Fruit fly (Drosophila melanogaster): ENCODE measurements around the gene CG10479.

The CG10479 gene

dm6 chr3L:5932363-5932914, 43.4 kb downstream of the CG10479 start, which contains the start of gene Rcc1 (continued):
- TF ChIP-seq Gug (GFP tag; IDR thresholded peaks at IDR 0.05), result no peak
- peak; percentile 27; the same call in 1 of the 2 replicates for TF ChIP-seq CG3847 (GFP tag; IDR thresholded peaks at IDR 0.05)
- TF ChIP-seq CG12744 (GFP tag; optimal IDR thresholded peaks at IDR 0.05), result no peak
- no peak for TF ChIP-seq CG6765 (GFP tag; optimal IDR thresholded peaks at IDR 0.05)
- peak; percentile 52; the same call in 1 of the 3 replicates for TF ChIP-seq CG34224 (GFP tag; IDR thresholded peaks at IDR 0.05; ENCODE audit: partially characterized antibody)
- peak; percentile 97 for TF ChIP-seq Dp (GFP tag; optimal IDR thresholded peaks at IDR 0.05)
- TF ChIP-seq CG11093 (GFP tag; IDR thresholded peaks at IDR 0.05), result no peak
- no peak for TF ChIP-seq CG8290 (GFP tag; optimal IDR thresholded peaks at IDR 0.05)
- TF ChIP-seq CG8290 (tag; optimal IDR thresholded peaks at IDR 0.05), result no peak
- no peak for TF ChIP-seq wor (GFP tag; IDR thresholded peaks at IDR 0.05)
- TF ChIP-seq CG32532 (GFP tag; IDR thresholded peaks at IDR 0.05), result no peak
- TF ChIP-seq CG4854 (GFP tag; optimal IDR thresholded peaks at IDR 0.05), result no peak
- TF ChIP-seq abd-A (tag; optimal IDR thresholded peaks at IDR 0.05), result no peak
- TF ChIP-seq Six4 (GFP tag; optimal IDR thresholded peaks at IDR 0.05), result no peak
- TF ChIP-seq HHEX (GFP tag; optimal IDR thresholded peaks at IDR 0.05), result no peak
- TF ChIP-seq yki (optimal IDR thresholded peaks at IDR 0.05), result no peak
- TF ChIP-seq crp (GFP tag; optimal IDR thresholded peaks at IDR 0.05), result peak in 1 of 2 experiments; percentile 79
- no peak for TF ChIP-seq CG10431 (GFP tag; optimal IDR thresholded peaks at IDR 0.05)
- no peak for TF ChIP-seq mld (GFP tag; IDR thresholded peaks at IDR 0.05; ENCODE audit: partially characterized antibody)
- TF ChIP-seq fru (optimal IDR thresholded peaks at IDR 0.05), result no peak
- TF ChIP-seq Mes4 (GFP tag; optimal IDR thresholded peaks at IDR 0.05), result no peak
- peak; percentile 37 for TF ChIP-seq CG17829 (tag; optimal IDR thresholded peaks at IDR 0.05)
- no peak for TF ChIP-seq gsb (GFP tag; IDR thresholded peaks at IDR 0.05)
- TF ChIP-seq CG31365 (tag; optimal IDR thresholded peaks at IDR 0.05), result no peak
- TF ChIP-seq lov (optimal IDR thresholded peaks at IDR 0.05), result no peak
- no peak for TF ChIP-seq lov (GFP tag; IDR thresholded peaks at IDR 0.05)
- peak; percentile 70 for TF ChIP-seq gfzf (GFP tag; optimal IDR thresholded peaks at IDR 0.05)
- TF ChIP-seq CG14710 (tag; optimal IDR thresholded peaks at IDR 0.05), result peak; percentile 86
- no peak for TF ChIP-seq Hey (tag; optimal IDR thresholded peaks at IDR 0.05)
- TF ChIP-seq CG1792 (GFP tag; optimal IDR thresholded peaks at IDR 0.05), result no peak
- TF ChIP-seq CG11696 (GFP tag; IDR thresholded peaks at IDR 0.05), result no peak
- TF ChIP-seq ranshi (GFP tag; IDR thresholded peaks at IDR 0.05), result no peak
- peak; percentile 75 for TF ChIP-seq HmgD (GFP tag; optimal IDR thresholded peaks at IDR 0.05)
- TF ChIP-seq CG12391 (tag; optimal IDR thresholded peaks at IDR 0.05), result no peak
- peak; percentile 69 for TF ChIP-seq CG10267 (tag; optimal IDR thresholded peaks at IDR 0.05)
- TF ChIP-seq Asciz (GFP tag; optimal IDR thresholded peaks at IDR 0.05), result no peak
- no peak for TF ChIP-seq Kr (GFP tag; optimal IDR thresholded peaks at IDR 0.05)
- TF ChIP-seq CG7786 (GFP tag; optimal IDR thresholded peaks at IDR 0.05), result no peak
- no peak for TF ChIP-seq Fer1 (GFP tag; optimal IDR thresholded peaks at IDR 0.05)
- peak; percentile 27 for TF ChIP-seq CG3995 (GFP tag; optimal IDR thresholded peaks at IDR 0.05)
- TF ChIP-seq bab2 (GFP tag; optimal IDR thresholded peaks at IDR 0.05), result no peak
- TF ChIP-seq NfI (GFP tag; optimal IDR thresholded peaks at IDR 0.05), result peak; percentile 17
- peak; percentile 12 for TF ChIP-seq CG9727 (GFP tag; optimal IDR thresholded peaks at IDR 0.05)
- no peak for TF ChIP-seq ems (GFP tag; optimal IDR thresholded peaks at IDR 0.05)
- no peak for TF ChIP-seq ttk (GFP tag; IDR thresholded peaks at IDR 0.05)
- TF ChIP-seq bsh (GFP tag; optimal IDR thresholded peaks at IDR 0.05), result no peak
- TF ChIP-seq gt (GFP tag; IDR thresholded peaks at IDR 0.05), result no peak
- TF ChIP-seq E2f1 (GFP tag; IDR thresholded peaks at IDR 0.05), result peak; percentile 89
- TF ChIP-seq dan (GFP tag; IDR thresholded peaks at IDR 0.05), result no peak
- no peak for TF ChIP-seq CG5180 (GFP tag; optimal IDR thresholded peaks at IDR 0.05)
- TF ChIP-seq CG4707 (GFP tag; optimal IDR thresholded peaks at IDR 0.05), result no peak
- TF ChIP-seq tin (GFP tag; optimal IDR thresholded peaks at IDR 0.05), result peak; percentile 9

Measured in whole organism, embryonic.